Worm (Caenorhabditis elegans) whole organism, midembryonic: Measurements from ENCODE around the gene T05C3.6.

Source experiments
- T22C8.4 ChIP-seq: fragments of 200-800 bp; sonication (Bioruptor generic); IDR thresholded peaks from 2 replicates; pipeline ENCODE4 v1.3.6; 2022; ENCODE audit warnings: missing genetic modification characterization, missing compliant biosample characterization
- cog-1 ChIP-seq: sonication (generic microtip); optimal IDR thresholded peaks from 2 replicates; lab custom pipeline; 2016; ENCODE audit warnings: missing genetic modification characterization, missing compliant biosample characterization
- flt-1 ChIP-seq: fragments of 200-800 bp; sonication (Bioruptor generic); IDR thresholded peaks from 2 replicates; pipeline ENCODE4 v1.3.6; 2022; ENCODE audit warnings: missing genetic modification characterization, missing compliant biosample characterization
- klf-2 ChIP-seq: fragments of 200-800 bp; sonication (Bioruptor generic); conservative IDR thresholded peaks from 2 replicates; pipeline ENCODE4 v1.3.6; 2022; ENCODE audit warnings: missing genetic modification reagents, missing genetic modification characterization, missing compliant biosample characterization
- med-1 ChIP-seq: sonication (generic microtip); optimal IDR thresholded peaks from 2 replicates; lab custom pipeline; 2017; ENCODE audit warnings: missing genetic modification characterization, mild to moderate bottlenecking, missing compliant biosample characterization, antibody characterized with exemption, missing genetic modification reagents; ENCODE audit not compliant: insufficient read depth
- ref-1 ChIP-seq: fragments of 200-800 bp; sonication (Bioruptor generic); conservative IDR thresholded peaks from 2 replicates; pipeline ENCODE4 v1.3.6; 2022; ENCODE audit warnings: missing genetic modification reagents, missing genetic modification characterization, missing compliant biosample characterization
- tab-1 ChIP-seq: fragments of 200-800 bp; sonication (Bioruptor generic); IDR thresholded peaks from 2 replicates; pipeline ENCODE4 v1.3.6; 2022; ENCODE audit warnings: missing genetic modification characterization, missing compliant biosample characterization
- ztf-23 ChIP-seq: fragments of 200-800 bp; sonication (Bioruptor generic); IDR thresholded peaks from 2 replicates; pipeline ENCODE4 v1.3.6; 2022; ENCODE audit warnings: missing genetic modification reagents, missing genetic modification characterization, missing compliant biosample characterization
- ztf-29 ChIP-seq: fragments of 200-800 bp; sonication (Bioruptor generic); IDR thresholded peaks from 2 replicates; pipeline ENCODE4 v1.3.6; 2022; ENCODE audit warnings: missing genetic modification reagents, missing genetic modification characterization, missing compliant biosample characterization

Gene T05C3.6

ce11 chrV:5523260-5523659 lies 33.0 kb downstream of the T05C3.6 start:
- TF ChIP-seq tab-1 (GFP tag; lab: Robert Waterston, UW), result no peak
- no peak for TF ChIP-seq ref-1 (GFP tag; lab: Robert Waterston, UW)
- TF ChIP-seq med-1 (GFP tag; lab: Kevin White, UChicago), result no peak

ce11 chrV:5525208-5525607 lies 35.0 kb downstream of the T05C3.6 start:
- TF ChIP-seq ref-1 (GFP tag; lab: Robert Waterston, UW) (no peak), cog-1 (tag; lab: Kevin White, UChicago) (no peak), T22C8.4 (GFP tag; lab: Robert Waterston, UW) (no peak), flt-1 (no peak)

DNA sequence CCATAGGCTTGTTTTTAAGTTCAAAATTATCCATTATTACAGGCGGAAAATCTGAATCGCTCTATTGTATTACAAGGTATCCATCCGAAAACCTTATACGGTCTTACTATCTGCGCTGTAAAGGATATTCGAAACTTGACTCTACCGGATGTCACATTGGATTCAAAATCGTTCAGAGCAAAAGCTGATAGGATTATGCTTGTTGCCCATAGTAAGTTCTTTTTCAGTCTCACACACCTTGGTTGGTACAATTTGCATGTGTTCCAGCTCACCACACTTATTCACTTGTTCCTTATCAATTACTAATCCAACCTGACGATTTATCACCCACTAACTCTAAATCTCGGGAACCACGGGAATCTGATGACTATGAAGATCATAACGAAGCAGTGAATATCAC lies 37.4 kb downstream of the T05C3.6 start:
- TF ChIP-seq klf-2 (GFP tag; lab: Robert Waterston, UW) (no peak), cog-1 (tag; lab: Kevin White, UChicago) (no peak), ztf-23 (GFP tag; lab: Robert Waterston, UW) (no peak), tab-1 (GFP tag; lab: Robert Waterston, UW) (no peak), ztf-29 (GFP tag; lab: Robert Waterston, UW) (no peak), med-1 (GFP tag; lab: Kevin White, UChicago) (no peak), T22C8.4 (GFP tag; lab: Robert Waterston, UW) (no peak), ref-1 (GFP tag; lab: Robert Waterston, UW) (no peak), flt-1 (no peak)

DNA sequence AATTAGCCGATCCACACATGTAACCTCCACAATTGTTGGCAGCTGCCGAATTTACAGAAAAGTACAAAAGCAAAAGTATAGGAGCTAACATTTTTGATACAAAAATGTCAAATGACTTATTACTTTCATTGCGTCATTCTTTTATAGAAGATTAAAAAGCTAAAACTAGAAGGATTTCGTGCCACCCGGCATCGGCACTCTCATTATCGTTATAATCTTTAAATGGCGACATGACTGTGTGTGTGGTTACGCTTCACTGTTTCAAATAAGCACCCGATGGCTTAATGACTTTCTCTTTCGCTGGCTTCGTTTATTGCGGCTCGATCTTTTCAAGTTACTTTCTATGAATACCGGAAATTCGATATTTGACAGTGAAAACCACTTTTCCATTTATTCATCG lies 43.5 kb downstream of the T05C3.6 start, which contains the start of gene grl-1:
Gene grl-1, minus strand, starts transcription at position 101 of the 400 bp plus-strand sequence.
- TF ChIP-seq tab-1 (GFP tag; lab: Robert Waterston, UW) (no peak), klf-2 (GFP tag; lab: Robert Waterston, UW) (no peak), T22C8.4 (GFP tag; lab: Robert Waterston, UW) (no peak), ztf-23 (GFP tag; lab: Robert Waterston, UW) (no peak), ztf-29 (GFP tag; lab: Robert Waterston, UW) (no peak), flt-1 (no peak), ref-1 (GFP tag; lab: Robert Waterston, UW) (no peak), med-1 (GFP tag; lab: Kevin White, UChicago) (no peak)

DNA sequence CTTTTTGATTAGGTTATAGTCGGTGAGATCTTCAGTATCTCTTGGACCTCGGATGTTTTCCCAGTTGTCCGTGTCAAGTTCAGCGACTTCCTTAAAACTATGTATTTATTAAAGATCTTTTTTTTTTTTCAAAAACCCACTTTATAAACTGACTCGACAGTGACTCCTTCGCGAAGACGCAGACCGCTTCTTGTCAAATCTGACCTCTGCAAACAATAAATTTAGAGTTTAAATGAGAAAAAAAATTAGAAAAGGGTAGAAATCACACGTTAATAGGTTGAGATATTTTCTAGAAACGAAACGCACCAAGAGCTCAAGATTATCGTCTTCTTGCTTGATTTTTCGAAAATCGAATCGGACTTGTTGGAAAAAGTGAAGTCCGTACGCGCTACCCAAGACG lies 45.5 kb downstream of the T05C3.6 start, which contains the start of gene C24G6.8:
Gene C24G6.8, minus strand, starts transcription at position 101 of the 400 bp plus-strand sequence.
- TF ChIP-seq med-1 (GFP tag; lab: Kevin White, UChicago) (no peak), flt-1 (no peak), ref-1 (GFP tag; lab: Robert Waterston, UW) (no peak), T22C8.4 (GFP tag; lab: Robert Waterston, UW) (no peak), cog-1 (tag; lab: Kevin White, UChicago) (no peak), ztf-23 (GFP tag; lab: Robert Waterston, UW) (no peak), klf-2 (GFP tag; lab: Robert Waterston, UW) (no peak), tab-1 (GFP tag; lab: Robert Waterston, UW) (no peak), ztf-29 (GFP tag; lab: Robert Waterston, UW) (no peak)

DNA sequence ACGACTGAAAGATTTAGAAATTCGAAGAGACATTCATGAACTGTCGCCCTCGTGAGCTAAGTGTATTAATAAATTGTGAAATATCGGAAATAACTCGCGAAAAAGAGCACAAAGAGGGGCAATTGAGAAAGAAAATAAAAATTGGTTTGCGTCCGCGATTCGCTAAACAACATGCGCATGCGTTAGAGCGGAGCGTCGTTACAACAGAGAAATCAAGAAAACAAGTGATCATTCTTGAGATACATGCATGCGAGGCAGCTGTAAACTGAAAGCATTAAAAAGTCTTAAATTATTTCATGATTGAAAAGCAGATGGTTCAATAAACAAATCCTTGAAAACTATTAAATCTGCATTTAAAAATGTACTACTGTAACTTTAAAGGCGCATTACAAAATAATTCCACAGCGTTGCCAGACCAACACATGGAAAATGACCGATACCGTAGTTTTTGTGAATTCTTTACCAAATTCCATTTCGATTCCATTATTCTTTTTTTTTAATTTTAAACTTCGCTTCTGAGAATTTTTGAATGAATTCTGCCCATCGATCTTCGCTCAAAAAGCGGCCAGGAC lies 46.1 kb downstream of the T05C3.6 start, which contains the start of the genes cox-16 and syp-2:
Gene cox-16, minus strand, starts transcription at position 4 of the 572 bp plus-strand sequence.
Gene syp-2, plus strand, starts transcription at position 248 of the 572 bp plus-strand sequence.
- TF ChIP-seq tab-1 (GFP tag; lab: Robert Waterston, UW), result no peak
- no peak for TF ChIP-seq ref-1 (GFP tag; lab: Robert Waterston, UW)
- no peak for TF ChIP-seq cog-1 (tag; lab: Kevin White, UChicago)
- TF ChIP-seq klf-2 (GFP tag; lab: Robert Waterston, UW), result no peak
- no peak for TF ChIP-seq ztf-29 (GFP tag; lab: Robert Waterston, UW)
- TF ChIP-seq flt-1, result no peak
- TF ChIP-seq ztf-23 (GFP tag; lab: Robert Waterston, UW), result no peak
- no peak for TF ChIP-seq med-1 (GFP tag; lab: Kevin White, UChicago)
- TF ChIP-seq T22C8.4 (GFP tag; lab: Robert Waterston, UW), result no peak

- TF ChIP-seq cog-1 (tag; lab: Kevin White, UChicago) (no peak), med-1 (GFP tag; lab: Kevin White, UChicago) (no peak), T22C8.4 (GFP tag; lab: Robert Waterston, UW) (no peak), klf-2 (GFP tag; lab: Robert Waterston, UW) (no peak), ztf-29 (GFP tag; lab: Robert Waterston, UW) (no peak), ref-1 (GFP tag; lab: Robert Waterston, UW) (no peak), flt-1 (no peak), tab-1 (GFP tag; lab: Robert Waterston, UW) (no peak), ztf-23 (GFP tag; lab: Robert Waterston, UW) (no peak)
Measured at ce11 chrV:5538500-5538899, 48.3 kb downstream of the T05C3.6 start, which contains the start of gene cft-1. Gene cft-1 (plus strand): TSS chrV:5538800.
